Worm (Caenorhabditis elegans) whole organism, late embryonic: ENCODE results near the gene gcy-25.

Source experiments
- T23F11.4 ChIP-seq: fragments of 200-800 bp; sonication (Bioruptor generic); optimal IDR thresholded peaks from 2 replicates; lab custom pipeline; 2018; ENCODE audit warnings: mild to moderate bottlenecking, missing genetic modification characterization, missing compliant biosample characterization
- ceh-9 ChIP-seq: sonication (generic microtip); optimal IDR thresholded peaks from 2 replicates; lab custom pipeline; 2016; ENCODE audit warnings: mild to moderate bottlenecking, missing genetic modification characterization, inconsistent platforms, missing compliant biosample characterization
- dve-1 ChIP-seq: sonication (generic microtip); optimal IDR thresholded peaks from 2 replicates; lab custom pipeline; 2017; ENCODE audit warnings: antibody characterized with exemption, mild to moderate bottlenecking, missing genetic modification characterization, missing compliant biosample characterization
- fkh-10 ChIP-seq: fragments of 150-350 bp; optimal IDR thresholded peaks from 2 replicates; lab custom pipeline; 2014; ENCODE audit warnings: missing biosample characterization, missing genetic modification reagents, missing genetic modification characterization
- lin-11 ChIP-seq: fragments of 200-800 bp; sonication (Bioruptor generic); optimal IDR thresholded peaks from 2 replicates; lab custom pipeline; 2018; ENCODE audit warnings: mild to moderate bottlenecking, missing genetic modification characterization, missing compliant biosample characterization
- nhr-232 ChIP-seq: sonication (generic microtip); optimal IDR thresholded peaks from 2 replicates; lab custom pipeline; 2016; ENCODE audit warnings: missing genetic modification characterization, missing compliant biosample characterization
- pha-4 ChIP-seq: fragments of 150-350 bp; optimal IDR thresholded peaks from 2 replicates; lab custom pipeline; 2018; ENCODE audit warnings: missing biosample characterization, missing genetic modification reagents, missing genetic modification characterization
- pqm-1 ChIP-seq: sonication (generic microtip); optimal IDR thresholded peaks from 2 replicates; lab custom pipeline; 2016; ENCODE audit warnings: missing genetic modification characterization, missing compliant biosample characterization
- ref-2 ChIP-seq: sonication (generic microtip); optimal IDR thresholded peaks from 2 replicates; lab custom pipeline; 2016; ENCODE audit warnings: missing genetic modification characterization, missing compliant biosample characterization

DNA sequence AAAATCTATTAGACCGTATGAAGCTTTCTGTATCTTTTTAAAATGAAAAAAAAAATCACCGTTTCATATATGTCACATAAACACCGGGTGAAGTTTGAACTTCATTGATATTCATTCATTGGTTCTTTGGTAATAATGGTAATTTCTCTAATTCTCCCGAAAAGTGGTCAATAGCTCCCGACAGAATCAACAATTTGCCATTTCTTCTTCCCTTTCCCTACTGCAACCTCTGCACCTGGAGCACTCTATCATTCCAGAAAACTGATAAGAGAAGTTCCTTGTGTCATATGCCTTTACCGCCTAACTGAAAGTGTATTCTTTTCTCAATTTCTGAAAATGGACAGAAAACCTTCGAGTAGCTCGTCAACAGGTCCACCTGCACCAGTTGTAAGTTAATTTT, 23.1 kb upstream of the gcy-25 start, which contains the start of gene Y105C5A.24:
- TF ChIP-seq ceh-9 (tag; lab: Kevin White, UChicago) (no peak), T23F11.4 (no peak), pha-4 (tag; lab: Kevin White, UChicago) (no peak), nhr-232 (tag; lab: Kevin White, UChicago) (no peak), pqm-1 (tag; lab: Kevin White, UChicago) (no peak), ref-2 (tag; lab: Kevin White, UChicago) (no peak), fkh-10 (GFP tag; lab: Kevin White, UChicago) (no peak), dve-1 (tag; lab: Kevin White, UChicago) (no peak), lin-11 (tag; lab: Kevin White, UChicago) (no peak)
